Fruit fly (Drosophila melanogaster): ENCODE data around the gene CG14421.

The CG14421 gene

DNA sequence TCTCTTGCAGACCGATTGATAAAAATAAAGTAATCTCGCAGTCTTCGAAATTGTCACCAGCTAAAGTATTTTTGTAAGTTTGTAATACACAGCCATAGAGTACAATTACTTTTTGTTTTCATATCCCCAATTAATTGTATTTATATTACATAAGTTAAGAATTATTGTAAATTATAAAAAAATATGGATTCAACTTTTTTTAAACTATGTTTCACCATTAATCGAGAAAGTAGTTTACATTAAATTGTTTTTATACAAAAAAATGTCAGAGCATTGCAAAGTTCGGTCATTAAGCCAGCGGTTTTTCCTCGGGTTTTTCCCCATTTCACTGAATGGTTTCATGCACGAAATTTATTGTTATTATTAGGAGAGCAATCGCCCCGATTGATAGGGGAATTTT lies 39.1 kb downstream of the CG14421 start (continued):
- TF ChIP-seq Ets65A (GFP tag) (no peak), CG12942 (GFP tag; optimal IDR thresholded peaks at IDR 0.05) (no peak), CrebB (tag; optimal IDR thresholded peaks at IDR 0.05) (no peak), chn (GFP tag; optimal IDR thresholded peaks at IDR 0.05) (no peak), Stat92E (GFP tag; optimal IDR thresholded peaks at IDR 0.05) (no peak), lmd (GFP tag; IDR thresholded peaks at IDR 0.05) (no peak), CG14710 (tag; optimal IDR thresholded peaks at IDR 0.05) (peak; percentile 5), CG11504 (tag; optimal IDR thresholded peaks at IDR 0.05) (no peak), dati (GFP tag; IDR thresholded peaks at IDR 0.05) (no peak), so (GFP tag; IDR thresholded peaks at IDR 0.05) (no peak), CG31388 (GFP tag; optimal IDR thresholded peaks at IDR 0.05) (no peak), sob (GFP tag; IDR thresholded peaks at IDR 0.05) (no peak), ro (GFP tag; IDR thresholded peaks at IDR 0.05) (no peak), fd102C (GFP tag; optimal IDR thresholded peaks at IDR 0.05) (no peak)

DNA sequence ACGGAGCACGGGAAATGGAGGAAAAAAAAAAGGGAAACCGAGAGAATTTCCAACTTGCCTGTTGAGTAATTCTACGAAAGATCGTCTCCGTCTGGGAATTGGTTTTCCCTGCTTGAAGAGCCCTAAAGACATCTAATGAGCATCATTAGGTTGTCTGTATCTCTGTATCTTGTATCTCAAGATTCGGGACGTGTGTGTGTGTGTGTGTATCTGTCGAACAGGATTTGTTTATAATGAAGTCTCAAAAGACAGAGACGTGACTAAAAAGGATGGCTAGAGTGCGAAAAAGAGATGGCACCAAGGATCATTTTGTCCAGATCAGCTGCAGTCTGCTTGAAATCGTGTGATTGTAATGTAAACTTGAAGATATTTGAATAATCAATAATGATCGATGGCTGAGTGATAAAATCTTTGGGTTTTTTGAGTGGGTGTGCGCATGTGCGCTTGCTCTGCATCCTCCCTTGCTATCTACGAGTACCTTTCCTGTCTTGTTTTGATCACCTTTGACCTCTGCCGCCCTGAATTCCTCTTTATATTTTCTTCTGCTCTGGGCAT lies 41.3 kb downstream of the CG14421 start:
- TF ChIP-seq CG9437 (GFP tag; optimal IDR thresholded peaks at IDR 0.05) = no peak
- no peak for TF ChIP-seq CG13624 (GFP tag; optimal IDR thresholded peaks at IDR 0.05)
- peak; percentile 18 for TF ChIP-seq hth (optimal IDR thresholded peaks at IDR 0.05)
- peak in 1 of 2 experiments; percentile 74 for TF ChIP-seq Hr78 (GFP tag; optimal IDR thresholded peaks at IDR 0.05)
- TF ChIP-seq GATAe (GFP tag; conservative IDR thresholded peaks at IDR 0.05) = no peak
- no peak for TF ChIP-seq Aef1 (GFP tag; IDR thresholded peaks at IDR 0.05)
- no peak for TF ChIP-seq HLH3B (GFP tag; IDR thresholded peaks at IDR 0.05)
- TF ChIP-seq Rx (GFP tag; IDR thresholded peaks at IDR 0.05) = no peak
- no peak for TF ChIP-seq Mes4 (GFP tag; optimal IDR thresholded peaks at IDR 0.05)
- no peak for TF ChIP-seq Ets65A (GFP tag)
- no peak for TF ChIP-seq gsb (GFP tag; IDR thresholded peaks at IDR 0.05)
- TF ChIP-seq fd64A (GFP tag; optimal IDR thresholded peaks at IDR 0.05) = no peak
- 0 out of 2 replicates have a peak, but pooled peaks have one; percentile 35 for TF ChIP-seq Awh (GFP tag; IDR thresholded peaks at IDR 0.05)
- peak; percentile 55 for TF ChIP-seq cg (GFP tag; optimal IDR thresholded peaks at IDR 0.05)
- TF ChIP-seq gsb-n (tag; optimal IDR thresholded peaks at IDR 0.05) = no peak
- peak; percentile 95 for TF ChIP-seq zen (tag; optimal IDR thresholded peaks at IDR 0.05)
- no peak for TF ChIP-seq slbo (GFP tag; IDR thresholded peaks at IDR 0.05)
- no peak for TF ChIP-seq Lhr (GFP tag; optimal IDR thresholded peaks at IDR 0.05)
- TF ChIP-seq hkb (optimal IDR thresholded peaks at IDR 0.05) = no peak
- no peak for TF ChIP-seq hkb (GFP tag; IDR thresholded peaks at IDR 0.05)
- TF ChIP-seq lola (GFP tag; optimal IDR thresholded peaks at IDR 0.05) = no peak
- TF ChIP-seq gcm (GFP tag; optimal IDR thresholded peaks at IDR 0.05) = no peak
- TF ChIP-seq Hr39 (optimal IDR thresholded peaks at IDR 0.05) = no peak
- TF ChIP-seq CG14667 (GFP tag; IDR thresholded peaks at IDR 0.05) = no peak
- peak; percentile 9 for TF ChIP-seq sens (GFP tag)
- no peak for TF ChIP-seq CG14965 (GFP tag; optimal IDR thresholded peaks at IDR 0.05; ENCODE audit: borderline replicate concordance)
- no peak for TF ChIP-seq Dll (GFP tag; IDR thresholded peaks at IDR 0.05; ENCODE audit: partially characterized antibody)
- TF ChIP-seq kni (GFP tag; optimal IDR thresholded peaks at IDR 0.05) = peak; percentile 6
- TF ChIP-seq insv (GFP tag; optimal IDR thresholded peaks at IDR 0.05) = peak in 1 of 2 experiments; percentile 5
- TF ChIP-seq gce (GFP tag; IDR thresholded peaks at IDR 0.05) = 0 out of 3 replicates have a peak, but pooled peaks have one; percentile 16
- no peak for TF ChIP-seq TFAM (GFP tag; optimal IDR thresholded peaks at IDR 0.05)
- no peak for TF ChIP-seq inv (GFP tag; IDR thresholded peaks at IDR 0.05; ENCODE audit: partially characterized antibody)
- TF ChIP-seq CG17568 (GFP tag; optimal IDR thresholded peaks at IDR 0.05) = no peak
- TF ChIP-seq Drgx (GFP tag; IDR thresholded peaks at IDR 0.05) = no peak
- TF ChIP-seq CG34422 (GFP tag; IDR thresholded peaks at IDR 0.05) = no peak
- no peak for TF ChIP-seq ap (GFP tag; IDR thresholded peaks at IDR 0.05)
- no peak for TF ChIP-seq CG11560 (tag; IDR thresholded peaks at IDR 0.05)
- no peak for TF ChIP-seq CG11093 (GFP tag; IDR thresholded peaks at IDR 0.05)
- no peak for TF ChIP-seq pb (GFP tag; optimal IDR thresholded peaks at IDR 0.05)
